Worm (Caenorhabditis elegans) whole organism, young adult: ENCODE data around the gene Y46G5A.38.
A peak's percentile ranks its signal among the peaks of the same experiment; 100 is the strongest.

Experiments
- F49E8.2 ChIP-seq: sonication (generic microtip); optimal IDR thresholded peaks from 3 replicates; lab custom pipeline; 2017; ENCODE audit warnings: missing genetic modification characterization, mild to moderate bottlenecking, missing compliant biosample characterization, antibody characterized with exemption, moderate library complexity; ENCODE audit not compliant: insufficient read depth
- F52B5.7 ChIP-seq: sonication (generic microtip); optimal IDR thresholded peaks from 2 replicates; lab custom pipeline; 2016; ENCODE audit warnings: mild to moderate bottlenecking, missing genetic modification characterization, missing compliant biosample characterization
- K12H6.12 ChIP-seq: fragments of 200-800 bp; sonication (Bioruptor generic); optimal IDR thresholded peaks from 2 replicates; lab custom pipeline; 2018; ENCODE audit warnings: mild to moderate bottlenecking, missing genetic modification characterization, missing compliant biosample characterization
- Y53G8AR.9 ChIP-seq: fragments of 200-800 bp; sonication (Bioruptor generic); conservative IDR thresholded peaks from 2 replicates; pipeline ENCODE4 v1.3.6; 2022; ENCODE audit warnings: missing genetic modification reagents, missing genetic modification characterization, missing compliant biosample characterization
- Y56A3A.18 ChIP-seq: fragments of 200-800 bp; sonication (Bioruptor generic); IDR thresholded peaks from 2 replicates; pipeline ENCODE4 v1.3.6; 2022; ENCODE audit warnings: missing genetic modification reagents, missing genetic modification characterization, missing compliant biosample characterization
- Y67H2A.10 ChIP-seq: fragments of 200-800 bp; sonication (Bioruptor generic); conservative IDR thresholded peaks from 2 replicates; pipeline ENCODE4 v1.3.6; 2022; ENCODE audit warnings: missing genetic modification reagents, missing genetic modification characterization, missing compliant biosample characterization
- aptf-2 ChIP-seq: fragments of 200-800 bp; sonication (Bioruptor generic); conservative IDR thresholded peaks from 2 replicates; pipeline ENCODE4 v1.3.6; 2022; ENCODE audit warnings: missing genetic modification reagents, missing genetic modification characterization, missing compliant biosample characterization
- attf-6 ChIP-seq: fragments of 200-800 bp; sonication (Bioruptor generic); IDR thresholded peaks from 2 replicates; pipeline ENCODE4 v1.3.6; 2022; ENCODE audit warnings: missing genetic modification reagents, missing genetic modification characterization, missing compliant biosample characterization
- cebp-1 ChIP-seq, 2 experiments: fragments of 200-800 bp in 1 of 2; sonication (Bioruptor generic) in 1 of 2; sonication (generic microtip) in 1 of 2; IDR thresholded peaks in 1 of 2; optimal IDR thresholded peaks in 1 of 2; 2 replicates each; pipeline versions ENCODE4 v1.3.6 to Lab custom; 2017 to 2022; ENCODE audit warnings: missing compliant biosample characterization in 2 of 2, missing genetic modification characterization in 2 of 2, mild to moderate bottlenecking in 1 of 2, missing genetic modification reagents in 1 of 2, moderate library complexity in 1 of 2
- cebp-2 ChIP-seq: fragments of 200-800 bp; sonication (Bioruptor generic); IDR thresholded peaks from 2 replicates; pipeline ENCODE4 v1.3.6; 2022; ENCODE audit warnings: missing genetic modification characterization, missing compliant biosample characterization
- ceh-27 ChIP-seq: fragments of 200-800 bp; sonication (Bioruptor generic); optimal IDR thresholded peaks from 2 replicates; lab custom pipeline; 2018; ENCODE audit warnings: mild to moderate bottlenecking, missing genetic modification characterization, moderate library complexity, missing compliant biosample characterization
- ceh-79 ChIP-seq: sonication (generic microtip); optimal IDR thresholded peaks from 2 replicates; lab custom pipeline; 2017; ENCODE audit warnings: mild to moderate bottlenecking, missing genetic modification characterization, missing compliant biosample characterization
- dox-1 ChIP-seq: fragments of 200-800 bp; sonication (Bioruptor generic); IDR thresholded peaks from 2 replicates; pipeline ENCODE4 v1.3.6; 2022; ENCODE audit warnings: missing genetic modification reagents, missing genetic modification characterization, missing compliant biosample characterization
- egrh-3 ChIP-seq: fragments of 200-800 bp; sonication (Bioruptor generic); IDR thresholded peaks from 2 replicates; pipeline ENCODE4 v1.3.6; 2022; ENCODE audit warnings: missing genetic modification reagents, missing genetic modification characterization, missing compliant biosample characterization
- hlh-26 ChIP-seq: fragments of 200-800 bp; sonication (Bioruptor generic); conservative IDR thresholded peaks from 2 replicates; pipeline ENCODE4 v1.3.6; 2022; ENCODE audit warnings: missing genetic modification reagents, missing genetic modification characterization, missing compliant biosample characterization
- hmg-20 ChIP-seq: fragments of 200-800 bp; sonication (Bioruptor generic); IDR thresholded peaks from 2 replicates; pipeline ENCODE4 v1.3.6; 2022; ENCODE audit warnings: missing genetic modification reagents, missing genetic modification characterization, missing compliant biosample characterization
- let-526 ChIP-seq: fragments of 200-800 bp; sonication (Bioruptor generic); IDR thresholded peaks from 2 replicates; pipeline ENCODE4 v1.3.6; 2022; ENCODE audit warnings: missing genetic modification reagents, missing genetic modification characterization, missing compliant biosample characterization
- lin-26 ChIP-seq: fragments of 200-800 bp; sonication (Bioruptor generic); IDR thresholded peaks from 2 replicates; pipeline ENCODE4 v1.3.6; 2022; ENCODE audit warnings: missing genetic modification reagents, missing genetic modification characterization, missing compliant biosample characterization
- lin-54 ChIP-seq: fragments of 200-800 bp; sonication (Bioruptor generic); optimal IDR thresholded peaks from 2 replicates; lab custom pipeline; 2018; ENCODE audit warnings: mild to moderate bottlenecking, missing genetic modification characterization, missing compliant biosample characterization
- madf-10 ChIP-seq: sonication (generic microtip); optimal IDR thresholded peaks from 2 replicates; lab custom pipeline; 2016; ENCODE audit warnings: mild to moderate bottlenecking, missing genetic modification characterization, missing compliant biosample characterization
- madf-8 ChIP-seq: fragments of 200-800 bp; sonication (Bioruptor generic); conservative IDR thresholded peaks from 2 replicates; pipeline ENCODE4 v1.3.6; 2022; ENCODE audit warnings: missing genetic modification reagents, missing genetic modification characterization, missing compliant biosample characterization
- nhr-120 ChIP-seq: fragments of 200-800 bp; sonication (Bioruptor generic); IDR thresholded peaks from 2 replicates; pipeline ENCODE4 v1.3.6; 2022; ENCODE audit warnings: missing genetic modification characterization, missing compliant biosample characterization
- nhr-27 ChIP-seq: fragments of 200-800 bp; sonication (Bioruptor generic); optimal IDR thresholded peaks from 2 replicates; lab custom pipeline; 2018; ENCODE audit warnings: mild to moderate bottlenecking, missing genetic modification characterization, moderate library complexity, missing compliant biosample characterization
- nhr-80 ChIP-seq: sonication (generic microtip); optimal IDR thresholded peaks from 2 replicates; lab custom pipeline; 2016; ENCODE audit warnings: missing genetic modification characterization, missing compliant biosample characterization
- nhr-90 ChIP-seq: sonication (generic microtip); optimal IDR thresholded peaks from 2 replicates; lab custom pipeline; 2016; ENCODE audit warnings: missing genotype, mild to moderate bottlenecking, missing genetic modification characterization, missing compliant biosample characterization
- rec-8 ChIP-seq, 2 experiments: sonication (generic microtip); optimal IDR thresholded peaks; 2 replicates each; lab custom pipeline; 2016; ENCODE audit warnings: mild to moderate bottlenecking in 2 of 2, missing genetic modification characterization in 2 of 2, missing genetic modification reagents in 2 of 2, missing genotype in 2 of 2, missing biosample characterization in 1 of 2, missing compliant biosample characterization in 1 of 2, moderate library complexity in 1 of 2
- repo-1 ChIP-seq: sonication (generic microtip); optimal IDR thresholded peaks from 2 replicates; lab custom pipeline; 2017; ENCODE audit warnings: mild to moderate bottlenecking, missing genetic modification characterization, missing compliant biosample characterization
- rpc-1 ChIP-seq, 2 experiments: fragments of 150-350 bp in 1 of 2; sonication (generic microtip) in 1 of 2; optimal IDR thresholded peaks; 2 replicates each; lab custom pipeline; 2014 to 2018; ENCODE audit warnings: missing biosample characterization in 1 of 2, missing genetic modification characterization in 1 of 2, missing genetic modification reagents in 1 of 2, missing genotype in 1 of 2
- sea-2 ChIP-seq: fragments of 200-800 bp; sonication (Bioruptor generic); IDR thresholded peaks from 2 replicates; pipeline ENCODE4 v1.3.6; 2022; ENCODE audit warnings: missing genetic modification characterization, missing compliant biosample characterization
- sptf-2 ChIP-seq: fragments of 200-800 bp; sonication (Bioruptor generic); optimal IDR thresholded peaks from 2 replicates; lab custom pipeline; 2018; ENCODE audit warnings: mild to moderate bottlenecking, missing genetic modification characterization, missing compliant biosample characterization
- tbx-9 ChIP-seq: sonication (generic microtip); optimal IDR thresholded peaks from 2 replicates; lab custom pipeline; 2016; ENCODE audit warnings: borderline replicate concordance, missing genetic modification characterization, inconsistent platforms, missing compliant biosample characterization
- xnd-1 ChIP-seq: sonication (generic microtip); optimal IDR thresholded peaks from 2 replicates; lab custom pipeline; 2016; ENCODE audit warnings: missing genotype, missing genetic modification reagents, missing genetic modification characterization, missing compliant biosample characterization

Y46G5A.38 gene

DNA sequence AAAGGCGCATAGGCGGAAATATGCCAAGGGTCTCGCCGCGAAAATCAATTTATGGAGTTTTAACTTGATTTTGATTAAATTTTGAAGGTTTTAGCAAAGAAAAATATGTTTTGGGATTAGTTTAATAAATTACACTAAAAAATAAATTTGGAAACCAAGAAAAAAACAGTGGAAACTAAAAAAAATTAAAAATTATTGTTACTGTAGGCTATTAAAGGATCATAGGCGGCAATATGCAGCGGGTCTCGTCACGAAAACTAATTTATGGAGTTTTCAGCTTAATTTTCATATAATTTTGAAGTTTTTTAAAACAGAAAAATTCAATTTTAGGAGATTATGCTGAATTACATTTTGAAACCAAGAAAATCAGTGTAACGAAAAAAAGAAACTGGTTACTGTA is 18.1 kb upstream of the Y46G5A.38 start (continued):
- TF ChIP-seq nhr-27 (tag; lab: Kevin White, UChicago) (no peak), nhr-120 (GFP tag; lab: Robert Waterston, UW) (no peak), rec-8 (tag; optimal IDR thresholded peaks at IDR 0.05; lab: Kevin White, UChicago) (no peak), cebp-1 (GFP tag; IDR thresholded peaks at IDR 0.05; lab: Robert Waterston, UW) (no peak), cebp-1 (tag; optimal IDR thresholded peaks at IDR 0.05; lab: Kevin White, UChicago) (no peak), let-526 (GFP tag; lab: Robert Waterston, UW) (no peak), aptf-2 (GFP tag; lab: Robert Waterston, UW) (no peak), lin-26 (no peak), F52B5.7 (tag; lab: Kevin White, UChicago) (no peak), hlh-26 (GFP tag; lab: Robert Waterston, UW) (no peak), Y53G8AR.9 (GFP tag; lab: Robert Waterston, UW) (no peak), madf-8 (GFP tag; lab: Robert Waterston, UW) (peak; percentile 79), madf-10 (tag; lab: Kevin White, UChicago) (no peak), dox-1 (GFP tag; lab: Robert Waterston, UW) (no peak), Y56A3A.18 (GFP tag; lab: Robert Waterston, UW) (no peak), xnd-1 (tag; lab: Kevin White, UChicago) (peak; percentile 92), tbx-9 (tag; lab: Kevin White, UChicago) (no peak), cebp-2 (no peak), nhr-80 (tag; lab: Kevin White, UChicago) (no peak), ceh-27 (GFP tag; lab: Kevin White, UChicago) (no peak), sptf-2 (GFP tag; lab: Kevin White, UChicago) (no peak), hmg-20 (no peak), F49E8.2 (tag; lab: Kevin White, UChicago) (peak; percentile 20), Y67H2A.10 (GFP tag; lab: Robert Waterston, UW) (no peak), ceh-79 (tag; lab: Kevin White, UChicago) (no peak), lin-54 (GFP tag; lab: Kevin White, UChicago) (peak; percentile 27), nhr-90 (tag; lab: Kevin White, UChicago) (no peak), sea-2 (GFP tag; lab: Robert Waterston, UW) (no peak), repo-1 (tag; lab: Kevin White, UChicago) (no peak), attf-6 (GFP tag; lab: Robert Waterston, UW) (no peak), K12H6.12 (tag; lab: Kevin White, UChicago) (no peak), rpc-1 (optimal IDR thresholded peaks at IDR 0.05; lab: Kevin White, UChicago) (no peak), rpc-1 (tag; optimal IDR thresholded peaks at IDR 0.05; lab: Kevin White, UChicago) (no peak)

- no peak for TF ChIP-seq madf-8 (GFP tag; lab: Robert Waterston, UW)
- TF ChIP-seq cebp-1 (GFP tag; IDR thresholded peaks at IDR 0.05; lab: Robert Waterston, UW) = peak; percentile 71; the same call in 1 of the 2 replicates
- TF ChIP-seq cebp-1 (tag; optimal IDR thresholded peaks at IDR 0.05; lab: Kevin White, UChicago) = peak; percentile 94
- no peak for TF ChIP-seq tbx-9 (tag; lab: Kevin White, UChicago)
- TF ChIP-seq, all 124 proteins: peak for 1
Observed at ce11 chrII:12809725-12810124, 17.1 kb upstream of the Y46G5A.38 start.

DNA sequence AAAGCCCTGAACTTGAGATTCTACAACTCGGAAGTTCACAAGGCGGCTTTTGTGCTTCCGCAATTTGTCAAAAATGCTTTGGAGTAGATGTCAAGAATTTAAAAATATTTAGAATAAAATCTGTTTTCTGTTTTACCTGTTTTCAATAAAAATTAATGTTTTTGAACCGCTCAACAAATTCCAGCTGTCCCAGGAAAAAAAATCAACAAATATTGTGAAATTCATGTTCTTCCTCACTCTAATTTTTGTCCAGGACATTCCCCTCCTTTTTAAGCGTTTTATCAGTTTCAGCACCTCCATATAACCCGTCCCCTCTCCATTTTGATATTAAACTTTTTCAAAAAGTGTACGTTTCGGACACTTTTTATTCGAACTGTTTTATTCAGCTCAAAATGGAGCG is 16.1 kb upstream of the Y46G5A.38 start, which contains the start of gene Y46G5A.20:
Gene Y46G5A.20, plus strand, starts transcription at position 301 of the 400 bp plus-strand sequence.
- TF ChIP-seq egrh-3 (GFP tag; lab: Robert Waterston, UW) (no peak), cebp-1 (GFP tag; IDR thresholded peaks at IDR 0.05; lab: Robert Waterston, UW) (no peak), cebp-1 (tag; optimal IDR thresholded peaks at IDR 0.05; lab: Kevin White, UChicago) (peak; percentile 42)
